Fruit fly (Drosophila melanogaster) whole organism, embryonic: Measurements from ENCODE around the gene CG13930.

Source experiments
- Bgb ChIP-seq: fragments of 200-800 bp; sonication (Bioruptor generic); IDR thresholded peaks from 2 replicates; pipeline ENCODE4 v1.3.6; 2022; ENCODE audit warnings: missing biosample characterization, missing genetic modification characterization; ENCODE audit not compliant: partially characterized antibody
- CG13424 ChIP-seq: fragments of 200-800 bp; sonication (Bioruptor generic); optimal IDR thresholded peaks from 2 replicates; lab custom pipeline; 2019; ENCODE audit warnings: missing biosample characterization, mild to moderate bottlenecking, missing genetic modification characterization, moderate library complexity
- CG1529 ChIP-seq: fragments of 200-800 bp; sonication (Bioruptor generic); optimal IDR thresholded peaks from 3 replicates; lab custom pipeline; 2018; ENCODE audit warnings: missing biosample characterization, missing genetic modification characterization
- CG4404 ChIP-seq: fragments of 200-800 bp; sonication (Bioruptor generic); IDR thresholded peaks from 2 replicates; pipeline ENCODE4 v1.3.6; 2022; ENCODE audit warnings: missing biosample characterization, missing genetic modification characterization
- CG6689 ChIP-seq: fragments of 200-800 bp; sonication (Bioruptor generic); IDR thresholded peaks from 2 replicates; pipeline ENCODE4 v1.3.6; 2022; ENCODE audit warnings: missing biosample characterization, missing genetic modification characterization
- E2f1 ChIP-seq: fragments of 200-800 bp; sonication (Bioruptor generic); IDR thresholded peaks from 2 replicates; pipeline ENCODE4 v1.3.6; 2022; ENCODE audit warnings: missing biosample characterization, missing genetic modification characterization
- ab ChIP-seq: fragments of 200-800 bp; sonication (Bioruptor generic); optimal IDR thresholded peaks from 2 replicates; lab custom pipeline; 2016; ENCODE audit warnings: missing biosample characterization, missing genetic modification characterization
- ind ChIP-seq: fragments of 200-800 bp; sonication (Bioruptor generic); optimal IDR thresholded peaks from 3 replicates; lab custom pipeline; 2016; ENCODE audit warnings: missing biosample characterization, missing genetic modification characterization
- psq ChIP-seq: fragments of 200-800 bp; sonication (Bioruptor generic); optimal IDR thresholded peaks from 2 replicates; lab custom pipeline; 2017; ENCODE audit warnings: missing biosample characterization, missing genetic modification characterization
- sna ChIP-seq: fragments of 200-800 bp; sonication (Bioruptor generic); IDR thresholded peaks from 2 replicates; pipeline ENCODE4 v1.3.6; 2022; ENCODE audit warnings: missing biosample characterization, missing genetic modification characterization; ENCODE audit not compliant: partially characterized antibody
- stwl ChIP-seq: fragments of 200-800 bp; sonication (Bioruptor generic); optimal IDR thresholded peaks from 3 replicates; lab custom pipeline; 2018; ENCODE audit warnings: missing biosample characterization, mild to moderate bottlenecking, missing genetic modification characterization, moderate library complexity
- yki ChIP-seq: fragments of >200 bp; optimal IDR thresholded peaks from 3 replicates; lab custom pipeline; 2018
- zfh2 ChIP-seq: fragments of 200-800 bp; sonication (Bioruptor generic); optimal IDR thresholded peaks from 2 replicates; lab custom pipeline; 2016; ENCODE audit warnings: missing biosample characterization, missing genetic modification characterization

DNA sequence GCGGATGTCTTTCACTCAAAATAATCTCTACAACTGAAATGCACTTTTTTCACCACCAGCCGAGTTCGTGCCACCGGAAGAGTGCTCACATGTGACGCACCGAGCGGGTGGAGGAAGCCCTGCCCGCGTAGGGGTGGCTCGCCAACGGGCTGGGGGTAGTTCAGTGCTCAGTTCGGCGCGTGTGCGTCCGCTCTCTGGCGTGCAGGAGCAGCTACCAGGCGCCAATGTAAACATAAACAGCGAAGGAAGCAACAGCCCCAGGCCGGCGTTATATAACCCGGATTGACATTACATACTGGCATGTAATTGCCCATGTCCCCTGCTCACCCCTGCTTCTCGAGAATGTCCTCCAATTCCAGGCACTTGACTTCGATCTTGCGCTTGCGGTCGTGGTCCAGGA, 8.3 kb downstream of the CG13930 start:
- no peak for TF ChIP-seq CG13424
- TF ChIP-seq sna: no peak
- no peak for TF ChIP-seq ab (GFP tag; lab: Kevin White, UChicago)
- no peak for TF ChIP-seq zfh2
- 0 out of 2 replicates have a peak, but pooled peaks have one; percentile 11 for TF ChIP-seq Bgb
- TF ChIP-seq psq: no peak
- no peak for TF ChIP-seq ind (GFP tag; lab: Kevin White, UChicago)
- no peak for TF ChIP-seq CG1529 (GFP tag; lab: Kevin White, UChicago)
- TF ChIP-seq CG4404 (GFP tag; lab: Robert Waterston, UW): no peak
- no peak for TF ChIP-seq CG6689
- TF ChIP-seq stwl: no peak
- TF ChIP-seq yki (lab: Kevin White, UChicago): no peak
- TF ChIP-seq E2f1 (GFP tag; lab: Robert Waterston, UW): no peak
